Worm (Caenorhabditis elegans) whole organism, L4 larva: ENCODE results near the gene hsp-25.

Experiments used
- F37D6.2 ChIP-seq: sonication (generic microtip); optimal IDR thresholded peaks from 2 replicates; lab custom pipeline; 2016; ENCODE audit warnings: mild to moderate bottlenecking, missing genetic modification characterization, missing compliant biosample characterization
- F49E8.2 ChIP-seq: sonication (generic microtip); optimal IDR thresholded peaks from 2 replicates; lab custom pipeline; 2016; ENCODE audit warnings: missing compliant biosample characterization, mild to moderate bottlenecking, missing genetic modification characterization, borderline replicate concordance
- R02D3.7 ChIP-seq: fragments of 150-350 bp; sonication (generic microtip); optimal IDR thresholded peaks from 3 replicates; lab custom pipeline; 2014; ENCODE audit warnings: missing biosample characterization, missing genetic modification characterization
- Y48G9A.11 ChIP-seq: fragments of 200-800 bp; sonication (Bioruptor generic); IDR thresholded peaks from 2 replicates; pipeline ENCODE4 v1.3.6; 2022; ENCODE audit warnings: missing genetic modification reagents, missing genetic modification characterization, missing compliant biosample characterization
- ama-1 ChIP-seq: fragments of 150-350 bp; optimal IDR thresholded peaks from 2 replicates; lab custom pipeline; 2014; ENCODE audit warnings: inconsistent platforms, mixed read lengths
- attf-4 ChIP-seq: sonication (generic microtip); optimal IDR thresholded peaks from 3 replicates; lab custom pipeline; 2017; ENCODE audit warnings: missing biosample characterization, missing genetic modification characterization
- cey-2 ChIP-seq: sonication (generic microtip); optimal IDR thresholded peaks from 3 replicates; lab custom pipeline; 2017; ENCODE audit warnings: missing genetic modification characterization, mild to moderate bottlenecking, missing compliant biosample characterization, antibody characterized with exemption, borderline replicate concordance; ENCODE audit not compliant: insufficient read depth
- dmd-6 ChIP-seq: fragments of 200-800 bp; sonication (Bioruptor generic); IDR thresholded peaks from 2 replicates; pipeline ENCODE4 v1.3.6; 2022; ENCODE audit warnings: missing genetic modification reagents, missing genetic modification characterization, missing compliant biosample characterization
- fos-1 ChIP-seq: fragments of 150-350 bp; optimal IDR thresholded peaks from 2 replicates; lab custom pipeline; 2014; ENCODE audit warnings: missing biosample characterization, missing genetic modification characterization
- hif-1 ChIP-seq, 2 experiments: sonication (generic microtip); optimal IDR thresholded peaks; 2 replicates each; lab custom pipeline; 2016 to 2017; ENCODE audit warnings: missing compliant biosample characterization in 2 of 2, missing genetic modification characterization in 2 of 2, missing genetic modification reagents in 2 of 2, missing genotype in 2 of 2, mild to moderate bottlenecking in 1 of 2
- hlh-11 ChIP-seq: fragments of 200-800 bp; sonication (Bioruptor generic); optimal IDR thresholded peaks from 2 replicates; lab custom pipeline; 2018; ENCODE audit warnings: mild to moderate bottlenecking, missing genetic modification characterization, missing compliant biosample characterization
- jun-1 ChIP-seq: fragments of 150-350 bp; optimal IDR thresholded peaks from 2 replicates; lab custom pipeline; 2014; ENCODE audit warnings: missing biosample characterization, missing genetic modification reagents, missing genetic modification characterization
- lin-13 ChIP-seq: fragments of 150-350 bp; optimal IDR thresholded peaks from 2 replicates; lab custom pipeline; 2014; ENCODE audit warnings: missing biosample characterization, missing genetic modification reagents, missing genetic modification characterization
- madf-9 ChIP-seq: fragments of 200-800 bp; sonication (Bioruptor generic); conservative IDR thresholded peaks from 2 replicates; pipeline ENCODE4 v1.3.6; 2022; ENCODE audit warnings: missing genetic modification reagents, missing genetic modification characterization, missing compliant biosample characterization
- mdl-1 ChIP-seq, 2 experiments: fragments of 150-350 bp in 1 of 2; sonication (generic microtip) in 1 of 2; optimal IDR thresholded peaks; 2 replicates each; lab custom pipeline; 2014 to 2017; ENCODE audit warnings: missing biosample characterization in 2 of 2, missing genetic modification characterization in 2 of 2
- mes-2 ChIP-seq: sonication (generic microtip); optimal IDR thresholded peaks from 2 replicates; lab custom pipeline; 2016; ENCODE audit warnings: missing genotype, mild to moderate bottlenecking, missing genetic modification characterization, missing compliant biosample characterization; ENCODE audit not compliant: poor library complexity, severe bottlenecking
- nhr-102 ChIP-seq: sonication (generic microtip); optimal IDR thresholded peaks from 2 replicates; lab custom pipeline; 2016; ENCODE audit warnings: mild to moderate bottlenecking, missing genetic modification characterization, moderate library complexity, missing compliant biosample characterization
- nhr-11 ChIP-seq: fragments of 150-350 bp; optimal IDR thresholded peaks from 2 replicates; lab custom pipeline; 2014; ENCODE audit warnings: missing biosample characterization, missing genetic modification characterization
- nhr-28 ChIP-seq: fragments of 150-350 bp; optimal IDR thresholded peaks from 2 replicates; lab custom pipeline; 2014; ENCODE audit warnings: missing biosample characterization, missing genetic modification characterization
- pha-4 ChIP-seq, 2 experiments: fragments of 150-350 bp in 1 of 2; fragments of 200-800 bp in 1 of 2; sonication (Bioruptor generic) in 1 of 2; IDR thresholded peaks in 1 of 2; optimal IDR thresholded peaks in 1 of 2; 2 replicates each; pipeline versions ENCODE4 v1.3.6 to Lab custom; 2014 to 2022; ENCODE audit warnings: missing genetic modification characterization in 2 of 2, missing genetic modification reagents in 2 of 2, missing biosample characterization in 1 of 2, missing compliant biosample characterization in 1 of 2
- pqm-1 ChIP-seq: sonication (generic microtip); optimal IDR thresholded peaks from 2 replicates; lab custom pipeline; 2017; ENCODE audit warnings: missing biosample characterization, missing genetic modification characterization
- saeg-2 ChIP-seq: fragments of 200-800 bp; sonication (Bioruptor generic); IDR thresholded peaks from 2 replicates; pipeline ENCODE4 v1.3.6; 2022; ENCODE audit warnings: missing genetic modification reagents, missing genetic modification characterization, missing compliant biosample characterization
- sdz-12 ChIP-seq: fragments of 200-800 bp; sonication (Bioruptor generic); optimal IDR thresholded peaks from 2 replicates; lab custom pipeline; 2018; ENCODE audit warnings: mild to moderate bottlenecking, missing genetic modification characterization, missing compliant biosample characterization
- unc-39 ChIP-seq: sonication (generic microtip); optimal IDR thresholded peaks from 2 replicates; lab custom pipeline; 2017; ENCODE audit warnings: missing biosample characterization, missing genetic modification characterization
- unc-62 ChIP-seq, 3 experiments: fragments of 150-350 bp in 1 of 3; sonication (generic microtip); optimal IDR thresholded peaks in 2 of 3; peaks in 1 of 3; 1 replicate in 1 of 3; 2 replicates in 2 of 3; lab custom pipeline; 2014 to 2017; ENCODE audit warnings: missing biosample characterization in 3 of 3, missing genetic modification characterization in 3 of 3, missing genetic modification reagents in 3 of 3, missing genotype in 1 of 3
- zag-1 ChIP-seq: fragments of 150-350 bp; optimal IDR thresholded peaks from 2 replicates; lab custom pipeline; 2014; ENCODE audit warnings: missing biosample characterization, missing genetic modification characterization
- zfp-2 ChIP-seq: sonication (generic microtip); optimal IDR thresholded peaks from 2 replicates; lab custom pipeline; 2016; ENCODE audit warnings: mild to moderate bottlenecking, missing genetic modification characterization, missing compliant biosample characterization
- ztf-7 ChIP-seq: fragments of 150-350 bp; optimal IDR thresholded peaks from 2 replicates; lab custom pipeline; 2014; ENCODE audit warnings: missing biosample characterization, missing genetic modification characterization

hsp-25 gene

ce11 chrX:5984581-5985039 lies 54.8 kb downstream of the hsp-25 start, which contains the start of gene klp-13 (continued):
- TF ChIP-seq cey-2 (tag; lab: Kevin White, UChicago) (peak; percentile 9), nhr-102 (no peak), saeg-2 (GFP tag; lab: Robert Waterston, UW) (0 out of 2 replicates have a peak, but pooled peaks have one; percentile 28), unc-39 (tag; lab: Kevin White, UChicago) (no peak), sdz-12 (no peak), unc-62 (GFP tag; optimal IDR thresholded peaks at IDR 0.05 in 1 of 2; lab: Kevin White, UChicago) (peak in 1 of 2 experiments; percentile 84), unc-62 (tag; optimal IDR thresholded peaks at IDR 0.05; lab: Kevin White, UChicago) (no peak), hlh-11 (tag; lab: Kevin White, UChicago) (peak; percentile 90), fos-1 (tag; lab: Kevin White, UChicago) (no peak), Y48G9A.11 (no peak), madf-9 (peak; percentile 68; the same call in 1 of the 2 replicates), nhr-11 (tag; lab: Kevin White, UChicago) (peak; percentile 90), F37D6.2 (tag; lab: Kevin White, UChicago) (peak; percentile 84), attf-4 (no peak), pqm-1 (peak; percentile 21), pha-4 (GFP tag; IDR thresholded peaks at IDR 0.05; lab: Robert Waterston, UW) (peak; percentile 36; the same call in 1 of the 2 replicates), pha-4 (tag; optimal IDR thresholded peaks at IDR 0.05; lab: Kevin White, UChicago) (no peak), zfp-2 (tag; lab: Kevin White, UChicago) (peak; percentile 60), ztf-7 (peak; percentile 44), F49E8.2 (tag; lab: Kevin White, UChicago) (no peak), lin-13 (GFP tag; lab: Kevin White, UChicago) (peak; percentile 85), mes-2 (peak; percentile 84), zag-1 (peak; percentile 2), dmd-6 (GFP tag; lab: Robert Waterston, UW) (peak; percentile 81), nhr-28 (tag; lab: Kevin White, UChicago) (peak; percentile 79), hif-1 (tag; optimal IDR thresholded peaks at IDR 0.05; lab: Kevin White, UChicago) (peak in 1 of 2 experiments; percentile 86), jun-1 (peak; percentile 68), ama-1 (lab: Kevin White, UChicago) (no peak), mdl-1 (tag; optimal IDR thresholded peaks at IDR 0.05; lab: Kevin White, UChicago) (peak; percentile 12 to 92), R02D3.7 (tag; lab: Kevin White, UChicago) (no peak)
